Worm (Caenorhabditis elegans) whole organism, early embryonic: ENCODE results near the gene cca-1.
A peak's percentile ranks its signal among the peaks of the same experiment; 100 is the strongest.

Experiments used
- B0310.2 ChIP-seq: sonication (generic microtip); optimal IDR thresholded peaks from 2 replicates; lab custom pipeline; 2016; ENCODE audit warnings: mild to moderate bottlenecking, missing genetic modification characterization, missing compliant biosample characterization
- F13C5.2 ChIP-seq: sonication (generic microtip); optimal IDR thresholded peaks from 2 replicates; lab custom pipeline; 2017; ENCODE audit warnings: mild to moderate bottlenecking, missing genetic modification characterization, inconsistent platforms, missing compliant biosample characterization
- aly-1 ChIP-seq: sonication (generic microtip); optimal IDR thresholded peaks from 2 replicates; lab custom pipeline; 2016; ENCODE audit warnings: missing genetic modification characterization, missing compliant biosample characterization
- ama-1 ChIP-seq: fragments of 150-350 bp; optimal IDR thresholded peaks from 2 replicates; lab custom pipeline; 2014
- ceh-13 ChIP-seq: fragments of 200-800 bp; sonication (Bioruptor generic); optimal IDR thresholded peaks from 2 replicates; lab custom pipeline; 2018; ENCODE audit warnings: mild to moderate bottlenecking, missing genetic modification characterization, missing compliant biosample characterization
- ceh-36 ChIP-seq: sonication (generic microtip); optimal IDR thresholded peaks from 2 replicates; lab custom pipeline; 2016; ENCODE audit warnings: missing genetic modification characterization, inconsistent platforms, missing compliant biosample characterization
- ets-7 ChIP-seq: sonication (generic microtip); optimal IDR thresholded peaks from 2 replicates; lab custom pipeline; 2016; ENCODE audit warnings: missing genotype, missing genetic modification characterization, missing compliant biosample characterization
- flt-1 ChIP-seq: fragments of 200-800 bp; sonication (Bioruptor generic); IDR thresholded peaks from 2 replicates; pipeline ENCODE4 v1.3.6; 2022; ENCODE audit warnings: missing genetic modification characterization, missing compliant biosample characterization
- hmbx-1 ChIP-seq: sonication (generic microtip); optimal IDR thresholded peaks from 2 replicates; lab custom pipeline; 2016; ENCODE audit warnings: mild to moderate bottlenecking, missing genetic modification characterization, missing compliant biosample characterization
- hmg-4 ChIP-seq: fragments of 200-800 bp; sonication (Bioruptor generic); optimal IDR thresholded peaks from 2 replicates; lab custom pipeline; 2018; ENCODE audit warnings: mild to moderate bottlenecking, missing genetic modification characterization, missing compliant biosample characterization
- hnd-1 ChIP-seq: sonication (generic microtip); optimal IDR thresholded peaks from 2 replicates; lab custom pipeline; 2016; ENCODE audit warnings: missing genetic modification characterization, missing compliant biosample characterization
- scrt-1 ChIP-seq: fragments of 200-800 bp; sonication (Bioruptor generic); IDR thresholded peaks from 2 replicates; pipeline ENCODE4 v1.3.6; 2022; ENCODE audit warnings: missing genetic modification characterization, missing compliant biosample characterization
- sea-1 ChIP-seq: fragments of 200-800 bp; sonication (Bioruptor generic); conservative IDR thresholded peaks from 2 replicates; pipeline ENCODE4 v1.3.6; 2022; ENCODE audit warnings: missing genetic modification characterization, missing compliant biosample characterization
- tbx-37 ChIP-seq: fragments of 200-800 bp; sonication (Bioruptor generic); conservative IDR thresholded peaks from 2 replicates; pipeline ENCODE4 v1.3.6; 2022; ENCODE audit warnings: missing genetic modification reagents, missing genetic modification characterization, missing compliant biosample characterization

Gene cca-1

DNA sequence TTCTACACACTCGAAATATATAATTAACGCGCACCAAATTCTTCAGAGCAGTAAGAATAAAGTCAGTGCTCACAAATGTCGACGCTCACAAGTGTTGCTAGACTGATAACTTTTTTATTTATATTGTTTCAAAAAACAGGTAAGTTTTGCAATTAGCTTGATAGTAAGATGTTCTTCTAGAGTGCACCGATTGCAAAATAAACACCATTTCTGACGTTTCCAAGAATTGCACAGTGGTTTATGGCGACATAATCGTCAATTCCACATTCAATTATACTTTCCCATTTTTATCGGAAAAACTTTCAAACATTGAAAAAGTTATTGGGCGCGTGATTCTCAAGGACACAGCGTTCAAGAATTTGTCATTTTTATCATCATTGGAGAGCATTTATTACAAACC is 75.4 kb downstream of the cca-1 start:
- TF ChIP-seq F13C5.2 (tag; lab: Kevin White, UChicago) (no peak), ama-1 (lab: Kevin White, UChicago) (no peak), flt-1 (GFP tag; lab: Robert Waterston, UW) (no peak), hnd-1 (tag; lab: Kevin White, UChicago) (no peak), hmbx-1 (tag; lab: Kevin White, UChicago) (no peak), sea-1 (no peak), aly-1 (tag; lab: Kevin White, UChicago) (no peak)

DNA sequence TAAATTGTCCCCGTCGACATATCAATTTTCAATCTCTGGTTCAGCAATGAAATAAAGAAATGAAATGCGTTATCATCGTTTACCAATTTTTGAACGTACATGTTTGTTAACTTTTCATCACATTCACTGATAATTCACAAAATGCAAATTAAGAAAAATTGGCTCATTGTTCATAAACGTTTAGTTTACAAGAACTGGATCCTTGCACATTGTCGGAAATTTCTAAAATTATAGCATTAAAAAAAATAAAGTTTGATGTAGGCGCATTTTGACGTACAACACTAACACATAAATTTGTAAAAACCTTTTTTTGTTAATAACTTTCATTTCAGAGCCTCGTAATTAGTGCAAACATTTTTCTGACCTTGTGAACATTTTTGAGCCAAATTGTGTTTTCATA is 76.1 kb downstream of the cca-1 start, which contains the start of gene gpx-7:
TSS of gene gpx-7 (minus strand) at position 101 of the 400 bp plus-strand sequence.
- TF ChIP-seq ama-1 (lab: Kevin White, UChicago) (no peak), flt-1 (GFP tag; lab: Robert Waterston, UW) (no peak), ceh-36 (tag; lab: Kevin White, UChicago) (no peak), hmbx-1 (tag; lab: Kevin White, UChicago) (no peak), hnd-1 (tag; lab: Kevin White, UChicago) (no peak), tbx-37 (GFP tag; lab: Robert Waterston, UW) (no peak), sea-1 (no peak), scrt-1 (GFP tag; lab: Robert Waterston, UW) (no peak), B0310.2 (no peak), hmg-4 (no peak), ceh-13 (GFP tag; lab: Kevin White, UChicago) (no peak), aly-1 (tag; lab: Kevin White, UChicago) (no peak), ets-7 (tag; lab: Kevin White, UChicago) (no peak)

DNA sequence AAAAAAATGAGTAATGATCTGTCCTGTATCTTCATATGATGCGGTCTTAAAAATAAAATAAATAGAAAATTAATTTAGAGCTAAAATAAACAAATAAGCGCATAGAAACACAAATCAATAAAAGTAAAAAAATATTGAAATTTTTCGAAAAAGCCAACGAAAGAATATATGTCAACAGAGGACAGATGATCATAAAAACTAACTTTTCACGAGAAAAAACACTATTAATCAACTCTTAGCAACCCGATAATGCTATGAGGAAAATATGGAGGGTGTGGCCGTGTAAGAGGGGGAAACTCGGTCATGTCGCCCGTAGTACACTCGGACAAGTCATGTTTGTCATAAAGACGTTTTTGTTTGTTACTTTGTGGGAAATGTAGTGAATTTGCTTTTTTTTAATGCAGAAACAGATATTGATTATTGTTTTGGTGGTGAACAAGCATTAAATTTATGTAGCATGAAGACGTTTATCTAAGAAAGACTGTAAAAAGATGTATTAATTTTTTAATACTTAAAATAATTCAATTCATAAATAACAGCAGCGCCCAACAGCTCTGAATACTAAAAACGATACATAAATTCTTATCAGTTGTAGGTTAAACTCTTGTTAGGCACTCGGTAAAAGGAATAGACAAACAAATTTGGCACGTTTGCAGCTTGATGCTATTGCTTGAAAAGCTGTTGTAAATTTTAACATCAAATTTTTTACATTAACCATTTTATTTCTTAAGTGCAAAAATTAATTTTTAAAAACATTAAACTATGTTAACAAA is 77.3 kb downstream of the cca-1 start, which contains the start of gene adm-4:
TSS of gene adm-4 (minus strand) at position 51 of the 773 bp plus-strand sequence.
- TF ChIP-seq tbx-37 (GFP tag; lab: Robert Waterston, UW) (peak; percentile 69), hnd-1 (tag; lab: Kevin White, UChicago) (no peak)
